Worm (Caenorhabditis elegans): ENCODE results near the gene F19G12.11.

The F19G12.11 gene

ce11 chrX:1395793-1396192, 30.5 kb downstream of the F19G12.11 start (continued):
- TF ChIP-seq pag-3 (tag; optimal IDR thresholded peaks at IDR 0.05; ENCODE audit: borderline replicate concordance, insufficient read depth), result no peak
- no peak for TF ChIP-seq mab-9 (GFP tag; IDR thresholded peaks at IDR 0.05)
- TF ChIP-seq unc-130 (tag; optimal IDR thresholded peaks at IDR 0.05), result no peak
- no peak for TF ChIP-seq fos-1 (tag; optimal IDR thresholded peaks at IDR 0.05)
- no peak for TF ChIP-seq elt-2 (tag; optimal IDR thresholded peaks at IDR 0.05)

- TF ChIP-seq nhr-90 (tag; optimal IDR thresholded peaks at IDR 0.05; ENCODE audit: poor library complexity) (no peak), skn-1 (tag; optimal IDR thresholded peaks at IDR 0.05) (peak; percentile 46), efl-1 (optimal IDR thresholded peaks at IDR 0.05) (no peak), efl-1 (GFP tag; optimal IDR thresholded peaks at IDR 0.05 in 1 of 2) (peak in 1 of 2 experiments; percentile 3), mab-9 (GFP tag; IDR thresholded peaks at IDR 0.05) (no peak)
Observed at ce11 chrX:1394437-1394836, 31.9 kb downstream of the F19G12.11 start.

ce11 chrX:1393891-1394290, 32.4 kb downstream of the F19G12.11 start, which contains the start of gene F56C3.9:
Gene F56C3.9 (minus strand): TSS chrX:1393991.
- TF ChIP-seq nhr-90 (tag; optimal IDR thresholded peaks at IDR 0.05; ENCODE audit: poor library complexity) (no peak), zag-1 (tag; optimal IDR thresholded peaks at IDR 0.05) (no peak), dsc-1 (tag; optimal IDR thresholded peaks at IDR 0.05) (no peak), aha-1 (tag; optimal IDR thresholded peaks at IDR 0.05) (no peak), zip-4 (GFP tag; optimal IDR thresholded peaks at IDR 0.05) (no peak), efl-3 (GFP tag; optimal IDR thresholded peaks at IDR 0.05) (no peak), snpc-4 (tag; optimal IDR thresholded peaks at IDR 0.05) (no peak), elt-3 (tag; optimal IDR thresholded peaks at IDR 0.05) (no peak), C16A3.4 (tag; optimal IDR thresholded peaks at IDR 0.05) (no peak), tbx-2 (tag; optimal IDR thresholded peaks at IDR 0.05) (no peak), ets-5 (GFP tag; IDR thresholded peaks at IDR 0.05) (no peak), lin-39 (tag; optimal IDR thresholded peaks at IDR 0.05) (no peak), unc-62 (GFP tag; optimal IDR thresholded peaks at IDR 0.05) (no peak), mep-1 (tag; optimal IDR thresholded peaks at IDR 0.05) (no peak), ztf-11 (tag; optimal IDR thresholded peaks at IDR 0.05) (no peak), unc-86 (tag; optimal IDR thresholded peaks at IDR 0.05) (no peak)

- TF ChIP-seq lir-3 (tag; optimal IDR thresholded peaks at IDR 0.05; ENCODE audit: poor library complexity), result peak; percentile 85
- peak; percentile 82 for TF ChIP-seq lin-14 (GFP tag; optimal IDR thresholded peaks at IDR 0.05)
- no peak for TF ChIP-seq aha-1 (tag; optimal IDR thresholded peaks at IDR 0.05)
- peak; percentile 64 for TF ChIP-seq elt-2 (tag; optimal IDR thresholded peaks at IDR 0.05)
- peak; percentile 91 for TF ChIP-seq nhr-19 (GFP tag; conservative IDR thresholded peaks at IDR 0.05)
- TF ChIP-seq ztf-4 (tag; optimal IDR thresholded peaks at IDR 0.05), result peak; percentile 92
- TF ChIP-seq vab-15 (tag; optimal IDR thresholded peaks at IDR 0.05), result peak; percentile 89
- peak; percentile 87 for TF ChIP-seq ceh-88 (GFP tag; IDR thresholded peaks at IDR 0.05)
- TF ChIP-seq sptf-1 (tag; optimal IDR thresholded peaks at IDR 0.05), result no peak
- peak; percentile 82 to 86 for TF ChIP-seq lsy-2 (tag; optimal IDR thresholded peaks at IDR 0.05)
- TF ChIP-seq unc-86 (tag; optimal IDR thresholded peaks at IDR 0.05), result peak; percentile 50
- TF ChIP-seq mef-2 (tag; optimal IDR thresholded peaks at IDR 0.05), result no peak
- peak; percentile 43 for TF ChIP-seq rnt-1 (tag; optimal IDR thresholded peaks at IDR 0.05)
- peak; percentile 98 for TF ChIP-seq skn-1 (tag; optimal IDR thresholded peaks at IDR 0.05)
- TF ChIP-seq fkh-8 (tag; optimal IDR thresholded peaks at IDR 0.05), result peak; percentile 93
- peak; percentile 94 for TF ChIP-seq nhr-90 (tag; optimal IDR thresholded peaks at IDR 0.05; ENCODE audit: poor library complexity)
- no peak for TF ChIP-seq pag-3 (tag; optimal IDR thresholded peaks at IDR 0.05; ENCODE audit: borderline replicate concordance, insufficient read depth)
- no peak for TF ChIP-seq unc-30 (tag; optimal IDR thresholded peaks at IDR 0.05)
- TF ChIP-seq unc-98 (GFP tag; IDR thresholded peaks at IDR 0.05), result peak; percentile 47
- peak; percentile 97 for TF ChIP-seq jun-1 (tag; optimal IDR thresholded peaks at IDR 0.05)
- TF ChIP-seq ceh-90 (tag; optimal IDR thresholded peaks at IDR 0.05), result no peak
- TF ChIP-seq xbp-1 (tag; optimal IDR thresholded peaks at IDR 0.05), result peak; percentile 76
- TF ChIP-seq C04F5.9 (tag; optimal IDR thresholded peaks at IDR 0.05), result peak; percentile 62
- peak; percentile 57 for TF ChIP-seq mab-9 (GFP tag; IDR thresholded peaks at IDR 0.05)
- peak; percentile 35 to 74 for TF ChIP-seq ztf-11 (tag; optimal IDR thresholded peaks at IDR 0.05)
- TF ChIP-seq Y116A8C.19 (tag; optimal IDR thresholded peaks at IDR 0.05; ENCODE audit: borderline replicate concordance), result no peak
- TF ChIP-seq nhr-77 (tag; optimal IDR thresholded peaks at IDR 0.05), result peak; percentile 94
- TF ChIP-seq mep-1 (tag; optimal IDR thresholded peaks at IDR 0.05), result peak; percentile 73
- no peak for TF ChIP-seq nhr-76 (tag; optimal IDR thresholded peaks at IDR 0.05)
- peak; percentile 95 for TF ChIP-seq ceh-8 (GFP tag; optimal IDR thresholded peaks at IDR 0.05)
- TF ChIP-seq ama-1 (optimal IDR thresholded peaks at IDR 0.05), result no peak
- TF ChIP-seq zip-4 (GFP tag; optimal IDR thresholded peaks at IDR 0.05), result peak; percentile 79
Observed at ce11 chrX:1389382-1389983, 36.8 kb downstream of the F19G12.11 start.
